Worm (Caenorhabditis elegans): ENCODE measurements around the gene F41C3.7.

The F41C3.7 gene

ce11 chrII:4706359-4706871, 23.4 kb upstream of the F41C3.7 start, which contains the start of the genes F10G7.9 and tsn-1 (continued):
- TF ChIP-seq C06A6.2 (GFP tag; conservative IDR thresholded peaks at IDR 0.05): no peak
- TF ChIP-seq T07F8.4 (tag; optimal IDR thresholded peaks at IDR 0.05): no peak

- TF ChIP-seq Y53G8AR.9 (GFP tag; conservative IDR thresholded peaks at IDR 0.05) (0 out of 2 replicates have a peak, but pooled peaks have one; percentile 61), lin-54 (GFP tag; optimal IDR thresholded peaks at IDR 0.05) (peak; percentile 43), madf-3 (GFP tag; IDR thresholded peaks at IDR 0.05) (peak; percentile 70; the same call in 1 of the 2 replicates), tlf-1 (GFP tag; optimal IDR thresholded peaks at IDR 0.05) (peak; percentile 9), repo-1 (tag; optimal IDR thresholded peaks at IDR 0.05) (peak; percentile 60), attf-6 (GFP tag; IDR thresholded peaks at IDR 0.05) (no peak), F49E8.2 (tag; optimal IDR thresholded peaks at IDR 0.05; ENCODE audit: insufficient read depth) (peak; percentile 24), B0336.3 (GFP tag; IDR thresholded peaks at IDR 0.05) (peak; percentile 66; the same call in 1 of the 2 replicates), snpc-3.4 (tag; optimal IDR thresholded peaks at IDR 0.05) (peak; percentile 66), let-607 (tag; optimal IDR thresholded peaks at IDR 0.05) (peak in 1 of 2 experiments; percentile 45), F57C9.4 (tag; optimal IDR thresholded peaks at IDR 0.05) (no peak), him-1 (tag; optimal IDR thresholded peaks at IDR 0.05) (peak; percentile 5), lin-35 (GFP tag; optimal IDR thresholded peaks at IDR 0.05) (peak in 1 of 3 experiments; percentile 1), nhr-179 (tag; optimal IDR thresholded peaks at IDR 0.05) (no peak), pbrm-1 (GFP tag; IDR thresholded peaks at IDR 0.05) (no peak), nfya-2 (GFP tag; IDR thresholded peaks at IDR 0.05) (0 out of 2 replicates have a peak, but pooled peaks have one; percentile 31), ama-1 (optimal IDR thresholded peaks at IDR 0.05) (no peak), ama-1 (GFP tag; optimal IDR thresholded peaks at IDR 0.05) (peak in 1 of 2 experiments; percentile 71), sea-2 (GFP tag; IDR thresholded peaks at IDR 0.05) (no peak), F10E7.11 (tag; optimal IDR thresholded peaks at IDR 0.05) (peak; percentile 45), cebp-2 (GFP tag; IDR thresholded peaks at IDR 0.05) (no peak), zfh-2 (GFP tag; conservative IDR thresholded peaks at IDR 0.05) (no peak), Y56A3A.18 (GFP tag; IDR thresholded peaks at IDR 0.05) (peak; percentile 73), F52B5.7 (tag; optimal IDR thresholded peaks at IDR 0.05) (peak; percentile 16), lin-40 (tag; optimal IDR thresholded peaks at IDR 0.05) (peak; percentile 9), madf-6 (GFP tag; IDR thresholded peaks at IDR 0.05) (peak; percentile 40), athp-1 (tag; optimal IDR thresholded peaks at IDR 0.05) (peak; percentile 37), hrde-1 (tag; optimal IDR thresholded peaks at IDR 0.05; ENCODE audit: borderline replicate concordance) (peak; percentile 77), ceh-27 (GFP tag; optimal IDR thresholded peaks at IDR 0.05) (no peak), Y95B8A.8 (GFP tag; IDR thresholded peaks at IDR 0.05) (0 out of 2 replicates have a peak, but pooled peaks have one; percentile 8), hsf-1 (GFP tag; IDR thresholded peaks at IDR 0.05) (no peak; the same call in 1 of the 2 replicates), ccch-3 (GFP tag; optimal IDR thresholded peaks at IDR 0.05) (no peak), mcd-1 (GFP tag; IDR thresholded peaks at IDR 0.05) (no peak), bed-1 (GFP tag; IDR thresholded peaks at IDR 0.05) (no peak), xnd-1 (tag; optimal IDR thresholded peaks at IDR 0.05) (peak; percentile 23), unc-130 (GFP tag; optimal IDR thresholded peaks at IDR 0.05) (peak; percentile 46), chd-7 (tag; optimal IDR thresholded peaks at IDR 0.05) (peak; percentile 49), K12H6.12 (tag; optimal IDR thresholded peaks at IDR 0.05) (no peak), ekl-4 (GFP tag; IDR thresholded peaks at IDR 0.05) (peak; percentile 49; the same call in 1 of the 2 replicates), snpc-4 (GFP tag; optimal IDR thresholded peaks at IDR 0.05) (no peak), snpc-4 (tag; optimal IDR thresholded peaks at IDR 0.05) (peak in 2 of 4 experiments; percentile 13 to 29), snpc-1.3 (tag; optimal IDR thresholded peaks at IDR 0.05; ENCODE audit: insufficient read depth) (no peak)
Observed at ce11 chrII:4710120-4710519, 19.7 kb upstream of the F41C3.7 start, which contains the start of gene tag-151. TSS of gene tag-151 (plus strand) at chrII:4710277.

Data from whole organism, young adult.